Worm (Caenorhabditis elegans): ENCODE data around the gene anmt-1.

DNA sequence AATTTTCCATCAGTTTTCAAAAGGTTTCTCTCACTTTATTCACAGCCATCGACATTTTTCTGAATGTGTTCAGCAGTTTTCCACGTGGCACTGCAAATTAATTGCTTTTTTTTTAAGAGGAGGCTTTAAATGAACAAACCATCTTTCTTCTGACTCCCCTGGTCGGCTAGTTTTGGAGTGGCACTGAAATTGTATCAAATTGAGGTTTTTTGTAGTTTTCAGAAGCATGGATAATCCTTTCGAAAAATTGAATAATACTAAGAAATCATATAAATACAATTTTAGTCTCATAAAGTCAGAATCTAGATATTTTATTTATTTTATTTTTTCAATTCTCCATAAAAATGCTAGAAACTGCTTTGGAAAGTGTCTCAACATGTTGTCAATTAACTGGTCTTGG lies 20.2 kb downstream of the anmt-1 start, which contains the start of gene B0303.16:
- TF ChIP-seq unc-39 (tag; optimal IDR thresholded peaks at IDR 0.05): no peak
- TF ChIP-seq unc-62 (GFP tag; optimal IDR thresholded peaks at IDR 0.05): no peak
- TF ChIP-seq pha-4 (tag; optimal IDR thresholded peaks at IDR 0.05): no peak
- no peak for TF ChIP-seq elt-3 (tag; optimal IDR thresholded peaks at IDR 0.05)
- no peak for TF ChIP-seq ztf-11 (tag; optimal IDR thresholded peaks at IDR 0.05)
- no peak for TF ChIP-seq hlh-1 (tag; optimal IDR thresholded peaks at IDR 0.05)
- no peak for TF ChIP-seq nhr-28 (tag; optimal IDR thresholded peaks at IDR 0.05)
- TF ChIP-seq nhr-12 (tag; optimal IDR thresholded peaks at IDR 0.05): no peak
- no peak for TF ChIP-seq blmp-1 (tag; optimal IDR thresholded peaks at IDR 0.05)
- TF ChIP-seq sptf-1 (tag; optimal IDR thresholded peaks at IDR 0.05): no peak
- TF ChIP-seq lin-13 (tag; optimal IDR thresholded peaks at IDR 0.05): no peak
- TF ChIP-seq snpc-4 (tag; optimal IDR thresholded peaks at IDR 0.05): no peak

All from whole organism, mixed stage, embryonic.